Worm (Caenorhabditis elegans): ENCODE data around the gene exh-1.

exh-1 gene

ce11 chrV:3144494-3144893 is 12.4 kb upstream of the exh-1 start, which contains the start of gene srab-10:
Gene srab-10, minus strand, starts transcription at chrV:3144594.
- no peak for TF ChIP-seq dsc-1 (tag; optimal IDR thresholded peaks at IDR 0.05)
- TF ChIP-seq elt-3 (tag; optimal IDR thresholded peaks at IDR 0.05): no peak

ce11 chrV:3145241-3145640 is 11.6 kb upstream of the exh-1 start:
- TF ChIP-seq ztf-11 (tag; optimal IDR thresholded peaks at IDR 0.05): no peak
- no peak for TF ChIP-seq unc-130 (tag; optimal IDR thresholded peaks at IDR 0.05)
- no peak for TF ChIP-seq unc-86 (tag; optimal IDR thresholded peaks at IDR 0.05)

ce11 chrV:3146932-3147331 is 10.0 kb upstream of the exh-1 start, which contains the start of gene srab-11:
Gene srab-11, minus strand, starts transcription at chrV:3147032.
- TF ChIP-seq snu-23 (GFP tag; optimal IDR thresholded peaks at IDR 0.05) (no peak), unc-98 (GFP tag; IDR thresholded peaks at IDR 0.05) (no peak)

ce11 chrV:3149910-3150428 is 6.9 kb upstream of the exh-1 start:
- TF ChIP-seq lin-14 (GFP tag; optimal IDR thresholded peaks at IDR 0.05) (no peak), nhr-85 (tag) (no peak), blmp-1 (tag; optimal IDR thresholded peaks at IDR 0.05) (no peak), elt-3 (tag; optimal IDR thresholded peaks at IDR 0.05) (no peak), ces-1 (GFP tag; optimal IDR thresholded peaks at IDR 0.05) (no peak)

ce11 chrV:3151862-3152261 is 5.0 kb upstream of the exh-1 start, which contains the start of gene srab-6:
Gene srab-6, minus strand, starts transcription at chrV:3151962.
- TF ChIP-seq hpl-2 (GFP tag; optimal IDR thresholded peaks at IDR 0.05) (no peak), ceh-63 (GFP tag; optimal IDR thresholded peaks at IDR 0.05) (no peak), nhr-20 (tag; optimal IDR thresholded peaks at IDR 0.05) (no peak), unc-62 (GFP tag; optimal IDR thresholded peaks at IDR 0.05) (no peak), lin-13 (GFP tag; optimal IDR thresholded peaks at IDR 0.05) (no peak), snu-23 (GFP tag; optimal IDR thresholded peaks at IDR 0.05) (no peak), pax-3 (tag; optimal IDR thresholded peaks at IDR 0.05) (no peak), tlp-1 (tag; optimal IDR thresholded peaks at IDR 0.05) (no peak), efl-3 (GFP tag; optimal IDR thresholded peaks at IDR 0.05) (no peak), nhr-71 (tag; optimal IDR thresholded peaks at IDR 0.05) (no peak), ceh-82 (tag; optimal IDR thresholded peaks at IDR 0.05) (no peak), ama-1 (optimal IDR thresholded peaks at IDR 0.05) (no peak), efl-1 (optimal IDR thresholded peaks at IDR 0.05) (no peak), efl-1 (GFP tag; optimal IDR thresholded peaks at IDR 0.05 in 1 of 2) (no peak)

DNA sequence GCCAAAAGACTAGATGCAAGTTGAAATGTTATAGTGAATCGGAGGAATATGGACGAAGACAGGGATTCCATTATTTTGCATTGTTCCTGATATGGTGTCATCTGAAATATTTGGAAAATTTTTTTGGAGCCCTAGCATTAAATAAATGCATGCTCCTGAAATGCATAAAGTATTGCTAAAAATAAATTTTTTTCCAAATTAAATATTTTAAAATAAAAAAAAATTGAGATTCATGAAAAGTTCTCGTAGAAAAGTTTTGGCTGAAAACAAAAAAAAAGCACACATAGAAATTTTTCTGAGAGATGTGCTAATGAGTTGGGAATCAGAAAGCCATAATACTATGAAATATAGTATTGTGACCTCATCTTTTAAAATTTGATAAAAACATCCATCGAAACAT is 1.8 kb upstream of the exh-1 start, which contains the start of gene srab-7:
Gene srab-7 (minus strand): TSS at position 101 of the 400 bp plus-strand sequence.
- no peak for TF ChIP-seq pag-3 (tag; optimal IDR thresholded peaks at IDR 0.05; ENCODE audit: borderline replicate concordance, insufficient read depth)
- TF ChIP-seq nhr-71 (tag; optimal IDR thresholded peaks at IDR 0.05): no peak
- no peak for TF ChIP-seq ztf-4 (tag; optimal IDR thresholded peaks at IDR 0.05)
- TF ChIP-seq snpc-4 (tag; optimal IDR thresholded peaks at IDR 0.05): no peak
- no peak for TF ChIP-seq unc-86 (tag; optimal IDR thresholded peaks at IDR 0.05)
- TF ChIP-seq lir-3 (tag; optimal IDR thresholded peaks at IDR 0.05; ENCODE audit: poor library complexity): no peak
- no peak for TF ChIP-seq zip-4 (GFP tag; optimal IDR thresholded peaks at IDR 0.05)
- no peak for TF ChIP-seq alr-1 (tag; optimal IDR thresholded peaks at IDR 0.05; ENCODE audit: borderline replicate concordance)
- TF ChIP-seq snu-23 (GFP tag; optimal IDR thresholded peaks at IDR 0.05): no peak
- TF ChIP-seq nhr-19 (GFP tag; conservative IDR thresholded peaks at IDR 0.05): no peak
- TF ChIP-seq ceh-90 (tag; optimal IDR thresholded peaks at IDR 0.05): no peak
- no peak for TF ChIP-seq jun-1 (tag; optimal IDR thresholded peaks at IDR 0.05)
- no peak for TF ChIP-seq lin-14 (GFP tag; optimal IDR thresholded peaks at IDR 0.05)
- TF ChIP-seq ceh-8 (GFP tag; optimal IDR thresholded peaks at IDR 0.05): no peak
